Worm (Caenorhabditis elegans) whole organism, early embryonic: ENCODE data around the gene arrd-8.

Source experiments
- B0310.2 ChIP-seq: sonication (generic microtip); optimal IDR thresholded peaks from 2 replicates; lab custom pipeline; 2016; ENCODE audit warnings: mild to moderate bottlenecking, missing genetic modification characterization, missing compliant biosample characterization
- F13C5.2 ChIP-seq: sonication (generic microtip); optimal IDR thresholded peaks from 2 replicates; lab custom pipeline; 2017; ENCODE audit warnings: mild to moderate bottlenecking, missing genetic modification characterization, inconsistent platforms, missing compliant biosample characterization
- aly-1 ChIP-seq: sonication (generic microtip); optimal IDR thresholded peaks from 2 replicates; lab custom pipeline; 2016; ENCODE audit warnings: missing genetic modification characterization, missing compliant biosample characterization
- ama-1 ChIP-seq: fragments of 150-350 bp; optimal IDR thresholded peaks from 2 replicates; lab custom pipeline; 2014
- ceh-13 ChIP-seq: fragments of 200-800 bp; sonication (Bioruptor generic); optimal IDR thresholded peaks from 2 replicates; lab custom pipeline; 2018; ENCODE audit warnings: mild to moderate bottlenecking, missing genetic modification characterization, missing compliant biosample characterization
- ceh-36 ChIP-seq: sonication (generic microtip); optimal IDR thresholded peaks from 2 replicates; lab custom pipeline; 2016; ENCODE audit warnings: missing genetic modification characterization, inconsistent platforms, missing compliant biosample characterization
- ets-7 ChIP-seq: sonication (generic microtip); optimal IDR thresholded peaks from 2 replicates; lab custom pipeline; 2016; ENCODE audit warnings: missing genotype, missing genetic modification characterization, missing compliant biosample characterization
- flt-1 ChIP-seq: fragments of 200-800 bp; sonication (Bioruptor generic); IDR thresholded peaks from 2 replicates; pipeline ENCODE4 v1.3.6; 2022; ENCODE audit warnings: missing genetic modification characterization, missing compliant biosample characterization
- hmbx-1 ChIP-seq: sonication (generic microtip); optimal IDR thresholded peaks from 2 replicates; lab custom pipeline; 2016; ENCODE audit warnings: mild to moderate bottlenecking, missing genetic modification characterization, missing compliant biosample characterization
- hmg-4 ChIP-seq: fragments of 200-800 bp; sonication (Bioruptor generic); optimal IDR thresholded peaks from 2 replicates; lab custom pipeline; 2018; ENCODE audit warnings: mild to moderate bottlenecking, missing genetic modification characterization, missing compliant biosample characterization
- hnd-1 ChIP-seq: sonication (generic microtip); optimal IDR thresholded peaks from 2 replicates; lab custom pipeline; 2016; ENCODE audit warnings: missing genetic modification characterization, missing compliant biosample characterization
- pes-1 ChIP-seq: fragments of 200-800 bp; sonication (Bioruptor generic); IDR thresholded peaks from 2 replicates; pipeline ENCODE4 v1.3.6; 2022; ENCODE audit warnings: missing genetic modification reagents, missing genetic modification characterization, missing compliant biosample characterization
- scrt-1 ChIP-seq: fragments of 200-800 bp; sonication (Bioruptor generic); IDR thresholded peaks from 2 replicates; pipeline ENCODE4 v1.3.6; 2022; ENCODE audit warnings: missing genetic modification characterization, missing compliant biosample characterization
- sea-1 ChIP-seq: fragments of 200-800 bp; sonication (Bioruptor generic); conservative IDR thresholded peaks from 2 replicates; pipeline ENCODE4 v1.3.6; 2022; ENCODE audit warnings: missing genetic modification characterization, missing compliant biosample characterization
- tbx-11 ChIP-seq: fragments of 200-800 bp; sonication (Bioruptor generic); IDR thresholded peaks from 2 replicates; pipeline ENCODE4 v1.3.6; 2022; ENCODE audit warnings: missing genetic modification characterization, missing compliant biosample characterization
- tbx-37 ChIP-seq: fragments of 200-800 bp; sonication (Bioruptor generic); conservative IDR thresholded peaks from 2 replicates; pipeline ENCODE4 v1.3.6; 2022; ENCODE audit warnings: missing genetic modification reagents, missing genetic modification characterization, missing compliant biosample characterization
- tra-4 ChIP-seq: sonication (generic microtip); optimal IDR thresholded peaks from 2 replicates; lab custom pipeline; 2017; ENCODE audit warnings: missing genetic modification characterization, missing compliant biosample characterization

The arrd-8 gene

DNA sequence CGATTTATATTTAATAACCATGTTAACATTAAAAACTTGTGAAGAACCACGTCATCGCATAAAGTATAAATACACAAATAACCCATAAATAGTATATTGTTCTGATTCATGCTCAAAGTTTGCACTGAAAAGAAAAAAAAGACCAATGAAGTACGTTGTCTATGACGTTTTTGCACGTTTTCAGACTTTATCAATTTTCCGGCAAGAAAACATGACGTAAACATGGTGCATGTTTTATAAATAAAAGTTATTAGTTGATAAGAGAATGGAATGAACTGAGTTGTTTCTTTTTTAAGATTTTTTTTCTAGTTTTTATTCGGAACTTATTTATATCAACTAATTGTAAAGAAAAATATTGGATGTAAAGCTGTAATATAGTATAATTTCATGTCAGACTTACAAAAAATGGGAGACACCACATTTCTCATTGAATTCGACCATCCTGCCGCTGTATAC is at the start of gene arrd-8:
TSS of gene arrd-8 (plus strand) at position 406 of the 456 bp plus-strand sequence.
- TF ChIP-seq flt-1 (GFP tag; lab: Robert Waterston, UW) = no peak
- no peak for TF ChIP-seq hmg-4 (GFP tag; lab: Kevin White, UChicago)
- TF ChIP-seq ama-1 (lab: Kevin White, UChicago) = no peak

DNA sequence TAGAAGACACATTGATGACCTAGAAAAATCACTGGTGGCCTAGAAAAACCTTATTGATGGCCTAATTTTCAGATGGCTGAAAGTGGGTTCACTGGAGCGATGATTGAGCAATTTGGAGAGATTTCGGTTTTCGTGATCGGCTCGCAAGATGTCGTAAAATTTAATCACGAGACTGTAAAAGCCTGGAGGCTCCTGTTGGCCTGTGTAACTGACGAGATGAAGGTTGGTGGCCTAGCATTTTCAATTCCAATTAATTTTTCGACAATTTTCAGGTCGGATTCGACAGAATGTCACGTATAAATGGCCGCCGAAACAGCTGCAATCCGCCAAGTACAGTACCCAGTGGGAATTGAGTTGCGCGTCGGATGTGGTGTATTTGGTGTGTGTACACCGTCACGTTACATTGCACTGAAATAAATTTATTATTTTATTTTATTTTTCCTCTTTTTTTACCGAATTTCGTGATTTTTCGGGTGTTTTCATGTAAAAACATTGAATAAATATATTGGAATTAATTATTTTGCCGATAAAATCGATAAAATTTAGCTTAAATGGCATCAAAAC is 41.5 kb upstream of the arrd-8 start, which contains the start of gene Y17G7B.12:
TSS of gene Y17G7B.12 (plus strand) at position 547 of the 564 bp plus-strand sequence.
- TF ChIP-seq hmbx-1 (tag; lab: Kevin White, UChicago) (no peak), ets-7 (tag; lab: Kevin White, UChicago) (no peak), tbx-11 (GFP tag; lab: Robert Waterston, UW) (no peak), aly-1 (tag; lab: Kevin White, UChicago) (no peak), ama-1 (lab: Kevin White, UChicago) (no peak), sea-1 (GFP tag; lab: Robert Waterston, UW) (no peak), F13C5.2 (tag; lab: Kevin White, UChicago) (peak; percentile 22), ceh-36 (tag; lab: Kevin White, UChicago) (no peak), scrt-1 (no peak)

DNA sequence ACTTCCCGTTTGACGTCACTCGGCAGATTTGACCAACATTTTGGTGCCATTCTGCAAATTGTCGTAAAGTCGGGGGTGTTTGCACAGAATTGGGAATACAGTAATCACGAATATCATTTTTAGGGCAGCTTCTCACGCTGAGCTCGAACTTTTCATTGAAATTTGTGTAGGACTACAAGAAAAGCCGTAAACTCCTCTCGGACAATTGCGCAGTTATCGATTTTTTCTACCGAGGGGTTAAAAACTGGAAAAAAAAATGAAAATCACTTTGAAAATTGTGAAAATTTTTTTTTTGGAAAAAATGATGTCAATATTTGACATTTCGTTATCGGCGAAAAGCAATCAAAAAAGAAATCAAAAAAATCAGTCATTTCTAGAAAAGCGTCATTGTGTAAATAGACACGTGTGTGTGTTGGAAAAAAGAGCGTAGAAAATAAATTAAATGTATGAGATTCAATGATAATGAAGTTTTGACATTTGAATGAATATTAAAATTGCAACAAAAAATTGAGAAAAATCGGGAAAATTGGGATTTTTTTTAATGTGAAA is 37.1 kb upstream of the arrd-8 start, which contains the start of gene Y17G7B.8:
TSS of gene Y17G7B.8 (minus strand) at position 51 of the 549 bp plus-strand sequence.
- TF ChIP-seq tbx-37 (GFP tag; lab: Robert Waterston, UW) (no peak), scrt-1 (no peak), ceh-36 (tag; lab: Kevin White, UChicago) (no peak), flt-1 (GFP tag; lab: Robert Waterston, UW) (no peak), hmbx-1 (tag; lab: Kevin White, UChicago) (no peak), hmg-4 (GFP tag; lab: Kevin White, UChicago) (no peak), F13C5.2 (tag; lab: Kevin White, UChicago) (no peak), ama-1 (lab: Kevin White, UChicago) (no peak)

DNA sequence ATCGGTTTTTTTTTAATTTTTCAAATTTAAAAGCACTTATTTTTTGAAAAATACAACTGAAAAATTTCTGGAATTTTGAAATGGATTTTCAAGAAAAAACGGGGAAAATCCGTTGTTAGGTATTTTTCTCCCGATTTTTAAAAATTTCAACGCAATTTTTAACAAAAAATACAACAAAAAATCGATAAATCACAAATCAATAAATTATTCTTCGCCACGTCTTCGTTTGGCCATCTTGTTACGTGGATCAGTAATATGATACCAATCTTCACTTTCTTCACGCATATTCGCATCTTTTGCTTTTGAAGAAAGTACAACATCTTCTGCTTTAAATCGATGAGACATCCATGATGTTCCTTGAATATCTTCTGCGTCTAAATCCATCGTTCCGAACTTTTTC is 36.2 kb upstream of the arrd-8 start:
- TF ChIP-seq hmg-4 (GFP tag; lab: Kevin White, UChicago) = no peak
- TF ChIP-seq hnd-1 (tag; lab: Kevin White, UChicago) = no peak
- no peak for TF ChIP-seq B0310.2 (tag; lab: Kevin White, UChicago)
- no peak for TF ChIP-seq flt-1 (GFP tag; lab: Robert Waterston, UW)
- no peak for TF ChIP-seq ama-1 (lab: Kevin White, UChicago)
- TF ChIP-seq aly-1 (tag; lab: Kevin White, UChicago) = no peak
- TF ChIP-seq tbx-11 (GFP tag; lab: Robert Waterston, UW) = no peak
- TF ChIP-seq F13C5.2 (tag; lab: Kevin White, UChicago) = no peak
- no peak for TF ChIP-seq sea-1 (GFP tag; lab: Robert Waterston, UW)
- no peak for TF ChIP-seq tra-4 (tag; lab: Kevin White, UChicago)
- TF ChIP-seq scrt-1 = no peak
- no peak for TF ChIP-seq hmbx-1 (tag; lab: Kevin White, UChicago)
- TF ChIP-seq ceh-13 = no peak

DNA sequence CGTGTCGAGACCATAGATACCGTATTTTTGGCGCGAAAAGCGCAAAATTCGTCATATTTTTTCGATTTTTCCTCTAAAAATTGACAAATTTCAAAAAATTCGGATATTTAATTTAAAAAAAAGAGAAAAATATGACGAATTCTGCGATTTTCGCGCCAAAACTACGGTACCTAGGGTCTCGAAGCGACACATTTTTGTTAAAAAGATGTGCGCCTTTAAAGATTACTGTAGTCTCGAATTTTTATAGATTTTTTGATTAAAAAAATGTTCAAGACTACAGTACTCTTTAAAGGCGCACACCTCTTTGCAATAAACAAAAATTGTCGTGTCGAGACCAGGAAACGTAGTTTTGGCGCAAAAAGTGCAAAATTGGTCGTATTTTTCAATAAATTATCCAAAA is 28.8 kb upstream of the arrd-8 start:
- TF ChIP-seq sea-1 (GFP tag; lab: Robert Waterston, UW) (no peak), hmg-4 (GFP tag; lab: Kevin White, UChicago) (no peak), ceh-13 (no peak), scrt-1 (no peak), ceh-36 (tag; lab: Kevin White, UChicago) (no peak), B0310.2 (tag; lab: Kevin White, UChicago) (no peak), flt-1 (GFP tag; lab: Robert Waterston, UW) (no peak), F13C5.2 (tag; lab: Kevin White, UChicago) (no peak), pes-1 (no peak), tbx-11 (GFP tag; lab: Robert Waterston, UW) (no peak), tbx-37 (GFP tag; lab: Robert Waterston, UW) (no peak), ets-7 (tag; lab: Kevin White, UChicago) (no peak), ama-1 (lab: Kevin White, UChicago) (no peak), hmbx-1 (tag; lab: Kevin White, UChicago) (no peak)

DNA sequence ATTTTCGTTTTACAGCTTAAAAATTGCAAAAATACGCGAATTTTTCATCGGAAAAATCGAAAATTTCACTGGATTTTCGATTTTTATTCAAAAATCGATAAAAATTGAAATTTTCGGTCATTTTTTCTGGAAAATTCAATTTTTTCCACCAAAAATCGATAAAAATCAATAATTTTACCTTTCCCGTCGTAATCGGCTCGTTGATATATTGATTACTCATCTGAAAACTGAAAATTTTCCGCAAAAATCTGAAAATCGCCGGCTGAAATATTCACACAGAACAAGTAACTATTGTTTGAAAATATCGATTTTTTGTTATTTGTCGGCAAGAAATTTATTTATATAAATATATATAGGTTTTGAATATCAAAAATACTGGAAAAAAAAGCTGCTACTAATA is 28.4 kb upstream of the arrd-8 start, which contains the start of gene cyn-16:
TSS of gene cyn-16 (minus strand) at position 227 of the 400 bp plus-strand sequence.
- TF ChIP-seq tbx-11 (GFP tag; lab: Robert Waterston, UW) (no peak), scrt-1 (no peak), sea-1 (GFP tag; lab: Robert Waterston, UW) (no peak), hnd-1 (tag; lab: Kevin White, UChicago) (no peak), pes-1 (no peak)

DNA sequence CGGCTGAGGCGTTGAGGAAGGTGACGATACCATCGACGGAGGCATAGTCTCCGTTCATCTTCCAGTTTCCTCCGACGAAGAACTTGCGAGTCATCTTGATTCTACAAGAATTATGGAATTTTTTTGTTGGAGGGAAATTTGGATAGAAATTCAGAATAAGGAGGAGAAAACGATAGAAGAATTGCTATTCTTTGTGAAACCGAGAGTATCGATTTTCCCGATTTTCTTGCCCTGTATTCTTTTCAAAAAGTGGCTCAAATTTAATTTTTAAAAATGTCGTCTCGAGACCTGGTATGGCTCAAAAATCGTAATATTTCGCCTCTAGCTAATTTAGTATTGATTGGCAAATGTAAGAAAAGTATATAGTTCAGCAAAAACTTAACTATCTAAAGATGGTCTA is 25.8 kb upstream of the arrd-8 start, which contains the start of gene tpi-1:
TSS of gene tpi-1 (minus strand) at position 101 of the 400 bp plus-strand sequence.
- TF ChIP-seq tbx-11 (GFP tag; lab: Robert Waterston, UW) (no peak), aly-1 (tag; lab: Kevin White, UChicago) (no peak), pes-1 (no peak), flt-1 (GFP tag; lab: Robert Waterston, UW) (no peak), ceh-13 (no peak), ets-7 (tag; lab: Kevin White, UChicago) (no peak), hnd-1 (tag; lab: Kevin White, UChicago) (no peak), tbx-37 (GFP tag; lab: Robert Waterston, UW) (no peak), tra-4 (tag; lab: Kevin White, UChicago) (no peak), ama-1 (lab: Kevin White, UChicago) (no peak), scrt-1 (no peak), B0310.2 (tag; lab: Kevin White, UChicago) (no peak), hmbx-1 (tag; lab: Kevin White, UChicago) (no peak), ceh-36 (tag; lab: Kevin White, UChicago) (no peak), hmg-4 (GFP tag; lab: Kevin White, UChicago) (no peak), F13C5.2 (tag; lab: Kevin White, UChicago) (no peak), sea-1 (GFP tag; lab: Robert Waterston, UW) (no peak)
